Fruit fly (Drosophila melanogaster) whole organism, adult: ENCODE measurements around the gene Gclm.

Experiments used
- CG11617 ChIP-seq: fragments of 200-800 bp; sonication (Bioruptor generic); optimal IDR thresholded peaks from 2 replicates; lab custom pipeline; 2017; ENCODE audit warnings: mild to moderate bottlenecking, missing biosample characterization, missing genetic modification reagents, missing genetic modification characterization
- CG12768 ChIP-seq: fragments of 200-800 bp; sonication (Bioruptor generic); optimal IDR thresholded peaks from 2 replicates; lab custom pipeline; 2017; ENCODE audit warnings: missing biosample characterization, missing genetic modification characterization, mild to moderate bottlenecking, moderate library complexity, missing genetic modification reagents
- CG1620 ChIP-seq: fragments of 200-800 bp; sonication (Bioruptor generic); optimal IDR thresholded peaks from 2 replicates; lab custom pipeline; 2016; ENCODE audit warnings: missing biosample characterization, missing genetic modification characterization
- Clk ChIP-seq: fragments of 200-800 bp; sonication (Bioruptor generic); optimal IDR thresholded peaks from 2 replicates; lab custom pipeline; 2017; ENCODE audit warnings: missing biosample characterization, missing genetic modification characterization
- Crg-1 ChIP-seq: fragments of 200-800 bp; sonication (Bioruptor generic); optimal IDR thresholded peaks from 2 replicates; lab custom pipeline; 2016; ENCODE audit warnings: missing biosample characterization, missing genetic modification characterization
- kay ChIP-seq: fragments of 200-800 bp; sonication (Bioruptor generic); peaks from one replicate; lab custom pipeline; 2016; ENCODE audit warnings: missing biosample characterization, missing genetic modification characterization, borderline replicate concordance

DNA sequence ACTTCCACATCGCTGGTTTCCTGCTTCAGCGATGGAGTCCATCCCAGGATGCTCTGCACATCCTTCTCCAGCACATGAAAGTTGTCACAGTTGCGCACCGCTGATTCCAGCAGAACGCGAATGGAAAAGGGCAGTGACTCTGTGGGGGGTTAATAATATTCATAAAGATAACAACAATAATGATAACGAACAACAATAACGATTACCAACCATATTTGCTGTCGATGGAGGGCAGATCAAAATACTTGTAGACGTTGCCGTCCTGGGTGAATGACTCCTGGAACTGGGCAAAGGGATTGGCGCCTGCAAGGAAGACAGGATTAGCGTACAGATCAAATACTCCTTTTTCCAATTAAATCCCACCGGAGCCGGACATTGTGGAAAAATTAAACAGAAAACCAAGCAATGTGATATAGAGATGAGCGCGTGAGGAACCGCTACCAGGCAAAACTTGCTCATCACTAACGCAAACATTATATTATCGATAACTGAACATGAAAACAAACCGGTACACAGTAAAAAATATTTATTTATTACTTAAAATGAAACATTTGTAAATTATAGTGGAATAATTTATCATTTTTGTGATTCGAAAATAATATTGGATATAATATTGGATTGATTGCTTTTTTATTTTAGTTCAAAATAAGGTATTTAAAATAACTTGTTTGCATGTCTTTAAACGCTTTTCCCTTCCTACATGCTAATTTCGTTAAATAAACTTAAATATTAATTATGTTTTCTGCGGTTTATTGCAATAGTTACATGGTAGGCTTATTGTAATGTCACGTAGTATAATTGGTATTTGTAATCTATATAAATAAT is 38.1 kb upstream of the Gclm start, which contains the start of gene Irp-1A:
- no peak for TF ChIP-seq Clk (GFP tag; lab: Kevin White, UChicago)
- peak; percentile 17 for TF ChIP-seq CG1620 (GFP tag; lab: Kevin White, UChicago)
- no peak for TF ChIP-seq kay
- TF ChIP-seq CG12768 (GFP tag; lab: Kevin White, UChicago): no peak
- TF ChIP-seq CG11617 (GFP tag; lab: Kevin White, UChicago): peak; percentile 68
- TF ChIP-seq Crg-1: peak; percentile 7
